Worm (Caenorhabditis elegans): ENCODE measurements around the gene asp-12.

DNA sequence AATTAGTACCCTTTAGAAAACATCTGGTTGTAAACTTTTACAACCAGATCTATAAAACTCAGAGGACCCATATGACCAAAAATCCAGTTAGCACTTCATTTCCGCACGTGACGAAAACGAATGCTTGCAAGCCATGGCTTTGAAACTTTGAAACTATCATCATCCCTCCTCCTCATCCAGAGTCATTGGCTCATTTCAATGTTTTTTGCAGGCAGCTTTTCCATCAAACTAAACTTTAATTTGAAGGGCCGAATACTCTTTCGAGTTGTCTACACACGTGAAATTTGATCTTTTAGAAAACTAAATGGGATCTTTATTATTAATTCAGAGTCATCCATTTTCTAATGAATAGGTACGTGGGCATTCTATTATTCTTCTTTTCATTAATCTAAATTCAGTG, 6.8 kb upstream of the asp-12 start:
- TF ChIP-seq dao-5 (tag; optimal IDR thresholded peaks at IDR 0.05), result no peak
- TF ChIP-seq him-1 (tag; optimal IDR thresholded peaks at IDR 0.05), result no peak
- no peak for TF ChIP-seq W03F9.2 (tag; optimal IDR thresholded peaks at IDR 0.05)

Data from whole organism, L4/young adult.